Fruit fly (Drosophila melanogaster): ENCODE data around the gene CG44815.

CG44815 gene

dm6 chrX:9431400-9432021 is 14.5 kb downstream of the CG44815 start (continued):
- TF ChIP-seq CG30431 (GFP tag; optimal IDR thresholded peaks at IDR 0.05), result no peak
- peak; percentile 62; the same call in 1 of the 2 replicates for TF ChIP-seq Taf1 (GFP tag; IDR thresholded peaks at IDR 0.05)
- TF ChIP-seq Mrtf (GFP tag; IDR thresholded peaks at IDR 0.05), result no peak
- no peak for TF ChIP-seq pita (GFP tag; optimal IDR thresholded peaks at IDR 0.05)
- no peak for TF ChIP-seq Dad (GFP tag; optimal IDR thresholded peaks at IDR 0.05)
- peak; percentile 2 for TF ChIP-seq Xbp1 (GFP tag; optimal IDR thresholded peaks at IDR 0.05)
- 0 out of 3 replicates have a peak, but pooled peaks have one; percentile 29 for TF ChIP-seq CG11560 (tag; IDR thresholded peaks at IDR 0.05)
- peak; percentile 39; the same call in 1 of the 2 replicates for TF ChIP-seq CG31441 (GFP tag; IDR thresholded peaks at IDR 0.05)
- TF ChIP-seq CG10366 (GFP tag; IDR thresholded peaks at IDR 0.05), result peak; percentile 58
- TF ChIP-seq CG31224 (GFP tag; IDR thresholded peaks at IDR 0.05), result peak; percentile 35; the same call in 1 of the 2 replicates
- TF ChIP-seq CG7745 (tag; optimal IDR thresholded peaks at IDR 0.05), result no peak
- TF ChIP-seq CG7556 (GFP tag; optimal IDR thresholded peaks at IDR 0.05), result peak; percentile 66
- no peak for TF ChIP-seq Chrac-16 (GFP tag; optimal IDR thresholded peaks at IDR 0.05)
- 0 out of 3 replicates have a peak, but pooled peaks have one; percentile 37 for TF ChIP-seq Optix (GFP tag; IDR thresholded peaks at IDR 0.05)
- peak; percentile 46; the same call in 1 of the 3 replicates for TF ChIP-seq Dbx (GFP tag; IDR thresholded peaks at IDR 0.05)
- peak; percentile 61; the same call in 1 of the 2 replicates for TF ChIP-seq ara (GFP tag; IDR thresholded peaks at IDR 0.05)
- no peak for TF ChIP-seq NC2β (GFP tag; optimal IDR thresholded peaks at IDR 0.05)
- TF ChIP-seq HLH3B (GFP tag; IDR thresholded peaks at IDR 0.05), result peak; percentile 15; the same call in 1 of the 2 replicates
- TF ChIP-seq cas (GFP tag; IDR thresholded peaks at IDR 0.05), result no peak
- TF ChIP-seq al (GFP tag; IDR thresholded peaks at IDR 0.05), result 0 out of 2 replicates have a peak, but pooled peaks have one; percentile 12
- TF ChIP-seq Aef1 (GFP tag; IDR thresholded peaks at IDR 0.05), result peak; percentile 37; the same call in 1 of the 3 replicates
- no peak for TF ChIP-seq CG4707 (GFP tag; optimal IDR thresholded peaks at IDR 0.05)
- TF ChIP-seq caup (GFP tag; optimal IDR thresholded peaks at IDR 0.05; ENCODE audit: severe bottlenecking), result peak; percentile 48
- TF ChIP-seq CG9437 (GFP tag; optimal IDR thresholded peaks at IDR 0.05), result no peak
- no peak for TF ChIP-seq CG3847 (GFP tag; IDR thresholded peaks at IDR 0.05)
- no peak for TF ChIP-seq chm (GFP tag; IDR thresholded peaks at IDR 0.05)
- peak; percentile 50; the same call in 1 of the 2 replicates for TF ChIP-seq Ada2b (GFP tag; IDR thresholded peaks at IDR 0.05)
- no peak for TF ChIP-seq hth (optimal IDR thresholded peaks at IDR 0.05)
- TF ChIP-seq tgo (GFP tag; IDR thresholded peaks at IDR 0.05), result peak; percentile 65
- no peak for TF ChIP-seq CG33213 (GFP tag; optimal IDR thresholded peaks at IDR 0.05)
- TF ChIP-seq dmrt99B (tag; optimal IDR thresholded peaks at IDR 0.05), result peak; percentile 52
- peak; percentile 76; the same call in 2 of the 3 replicates for TF ChIP-seq zfh1 (GFP tag; IDR thresholded peaks at IDR 0.05)
- TF ChIP-seq grau (tag; optimal IDR thresholded peaks at IDR 0.05), result no peak
- TF ChIP-seq Xrp1 (GFP tag; IDR thresholded peaks at IDR 0.05), result peak; percentile 68
- TF ChIP-seq CG9727 (GFP tag; optimal IDR thresholded peaks at IDR 0.05), result peak; percentile 6
- no peak for TF ChIP-seq nerfin-1 (tag; optimal IDR thresholded peaks at IDR 0.05)
- TF ChIP-seq CG9817 (tag; optimal IDR thresholded peaks at IDR 0.05), result peak; percentile 15
- TF ChIP-seq CG6254 (GFP tag; optimal IDR thresholded peaks at IDR 0.05), result no peak
- TF ChIP-seq Sry-β (GFP tag; optimal IDR thresholded peaks at IDR 0.05), result no peak
- TF ChIP-seq repo (GFP tag; optimal IDR thresholded peaks at IDR 0.05), result no peak
- TF ChIP-seq Sox102F (GFP tag; optimal IDR thresholded peaks at IDR 0.05), result peak; percentile 45
- TF ChIP-seq salm (tag; optimal IDR thresholded peaks at IDR 0.05), result no peak
- no peak for TF ChIP-seq CG4360 (GFP tag; IDR thresholded peaks at IDR 0.05)
